ENCODE assay signal across 3 fruit fly cellular contexts in the genomic region with DNA sequence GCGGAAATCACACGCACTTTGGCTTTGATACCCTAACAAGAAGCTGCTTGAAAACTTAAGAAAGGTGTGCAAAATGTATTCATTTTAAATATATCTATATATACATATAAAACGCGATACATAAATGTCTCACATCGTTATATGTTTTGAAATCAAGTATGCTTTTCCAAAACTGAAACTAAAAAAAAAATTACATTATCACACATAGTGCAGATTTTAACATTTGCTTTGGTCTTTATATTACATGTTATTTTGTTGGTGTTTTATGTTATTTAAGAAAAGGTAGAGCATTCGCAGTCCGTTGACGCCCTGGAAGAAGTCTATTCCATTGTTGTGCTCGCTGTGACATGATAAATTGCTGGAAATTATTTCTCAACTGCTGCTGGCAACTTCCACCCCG.
TF ChIP-seq lines count a peak whose summit lies in the region.

No protein-coding gene starts in this region.

- no peak for TF ChIP-seq CTCF in whole organism, embryonic (GFP tag; optimal IDR thresholded peaks at IDR 0.05; lab: Kevin White, UChicago)

TF ChIP-seq in whole organism, embryonic, 481 proteins besides CTCF, POLR2A, EP300 and RAD21 (continues in another document):
- TF ChIP-seq CG11504 (tag; optimal IDR thresholded peaks at IDR 0.05; lab: Kevin White, UChicago) (peak; percentile 44), tin (GFP tag; optimal IDR thresholded peaks at IDR 0.05; lab: Kevin White, UChicago) (no peak), PHDP (tag; optimal IDR thresholded peaks at IDR 0.05; lab: Kevin White, UChicago) (peak; percentile 2), CG2678 (tag; optimal IDR thresholded peaks at IDR 0.05; lab: Kevin White, UChicago) (peak; percentile 31), CG17829 (tag; optimal IDR thresholded peaks at IDR 0.05; lab: Kevin White, UChicago) (no peak), dmrt99B (tag; optimal IDR thresholded peaks at IDR 0.05; lab: Kevin White, UChicago) (peak; percentile 19), grau (tag; optimal IDR thresholded peaks at IDR 0.05; lab: Kevin White, UChicago) (peak; percentile 11), D19A (tag; optimal IDR thresholded peaks at IDR 0.05; lab: Kevin White, UChicago) (peak; percentile 91), CG13424 (tag; optimal IDR thresholded peaks at IDR 0.05; lab: Kevin White, UChicago) (peak; percentile 30), gem (tag; optimal IDR thresholded peaks at IDR 0.05; lab: Kevin White, UChicago) (peak; percentile 43), CG2120 (GFP tag; optimal IDR thresholded peaks at IDR 0.05; lab: Kevin White, UChicago) (no peak), croc (GFP tag; conservative IDR thresholded peaks at IDR 0.05; lab: Robert Waterston, UW) (no peak), lab (GFP tag; optimal IDR thresholded peaks at IDR 0.05; lab: Kevin White, UChicago) (peak; percentile 4), row (GFP tag; IDR thresholded peaks at IDR 0.05; lab: Robert Waterston, UW) (peak; percentile 38; the same call in 1 of the 3 replicates), Oli (tag; optimal IDR thresholded peaks at IDR 0.05; lab: Kevin White, UChicago) (peak; percentile 2), CG9932 (GFP tag; IDR thresholded peaks at IDR 0.05; lab: Robert Waterston, UW) (no peak), CG31441 (GFP tag; IDR thresholded peaks at IDR 0.05; lab: Robert Waterston, UW) (0 out of 2 replicates have a peak, but pooled peaks have one; percentile 10), slbo (GFP tag; IDR thresholded peaks at IDR 0.05; lab: Robert Waterston, UW) (no peak), mam (GFP tag; optimal IDR thresholded peaks at IDR 0.05; lab: Kevin White, UChicago) (no peak), Dad (GFP tag; optimal IDR thresholded peaks at IDR 0.05; lab: Kevin White, UChicago) (no peak), Med (GFP tag; lab: Kevin White, UChicago) (peak; percentile 8), phol (tag; optimal IDR thresholded peaks at IDR 0.05; lab: Kevin White, UChicago) (peak; percentile 11), grn (GFP tag; optimal IDR thresholded peaks at IDR 0.05; lab: Kevin White, UChicago) (no peak), CG12155 (GFP tag; optimal IDR thresholded peaks at IDR 0.05; lab: Kevin White, UChicago) (no peak), CG2712 (tag; optimal IDR thresholded peaks at IDR 0.05; lab: Kevin White, UChicago) (peak; percentile 2), prd (optimal IDR thresholded peaks at IDR 0.05; lab: Kevin White, UChicago) (no peak), prd (GFP tag; IDR thresholded peaks at IDR 0.05; lab: Robert Waterston, UW) (no peak), CG12391 (tag; optimal IDR thresholded peaks at IDR 0.05; lab: Kevin White, UChicago) (no peak), CG2875 (GFP tag; optimal IDR thresholded peaks at IDR 0.05; lab: Kevin White, UChicago) (no peak), CG7839 (tag; optimal IDR thresholded peaks at IDR 0.05; lab: Kevin White, UChicago) (peak; percentile 17)

TF ChIP-seq in whole organism, prepupa, 60 proteins besides CTCF, POLR2A, EP300 and RAD21:
- TF ChIP-seq CG16779 (tag; optimal IDR thresholded peaks at IDR 0.05; lab: Kevin White, UChicago) (no peak), Eip78C (GFP tag; lab: Kevin White, UChicago) (peak; percentile 6), CG11902 (GFP tag; optimal IDR thresholded peaks at IDR 0.05; lab: Kevin White, UChicago) (no peak), CG6854 (GFP tag; optimal IDR thresholded peaks at IDR 0.05; lab: Kevin White, UChicago) (no peak), CG6808 (GFP tag; optimal IDR thresholded peaks at IDR 0.05; lab: Kevin White, UChicago) (peak; percentile 2)

TF ChIP-seq in whole organism, pupa, 21 proteins besides CTCF, POLR2A, EP300 and RAD21:
- TF ChIP-seq CG34367 (tag; optimal IDR thresholded peaks at IDR 0.05; lab: Kevin White, UChicago) (no peak), Snoo (tag; optimal IDR thresholded peaks at IDR 0.05; lab: Kevin White, UChicago) (no peak), Pif1A (GFP tag; optimal IDR thresholded peaks at IDR 0.05; lab: Kevin White, UChicago) (no peak), CG10348 (GFP tag; IDR thresholded peaks at IDR 0.05; lab: Robert Waterston, UW) (no peak), EcR (GFP tag; optimal IDR thresholded peaks at IDR 0.05; lab: Kevin White, UChicago) (no peak), CG14655 (GFP tag; optimal IDR thresholded peaks at IDR 0.05; lab: Kevin White, UChicago) (no peak), CG32121 (GFP tag; IDR thresholded peaks at IDR 0.05; lab: Robert Waterston, UW) (no peak), CG8159 (tag; optimal IDR thresholded peaks at IDR 0.05; lab: Kevin White, UChicago) (peak; percentile 31), rn (GFP tag; IDR thresholded peaks at IDR 0.05; lab: Robert Waterston, UW) (no peak), Ets98B (GFP tag; IDR thresholded peaks at IDR 0.05; lab: Robert Waterston, UW) (no peak), CG17806 (tag; optimal IDR thresholded peaks at IDR 0.05; lab: Kevin White, UChicago) (no peak), CG13204 (GFP tag; optimal IDR thresholded peaks at IDR 0.05; lab: Kevin White, UChicago) (no peak), CG15710 (tag; optimal IDR thresholded peaks at IDR 0.05; lab: Kevin White, UChicago) (peak; percentile 12), CG8301 (tag; optimal IDR thresholded peaks at IDR 0.05; lab: Kevin White, UChicago) (no peak), CG4496 (GFP tag; IDR thresholded peaks at IDR 0.05; lab: Robert Waterston, UW) (no peak), CG9948 (tag; optimal IDR thresholded peaks at IDR 0.05; lab: Kevin White, UChicago) (no peak), fd96Ca (GFP tag; IDR thresholded peaks at IDR 0.05; lab: Robert Waterston, UW) (no peak)
